Fruit fly (Drosophila melanogaster) whole organism, prepupa: ENCODE data around the gene dy.

ENCODE experiments used
- Blimp-1 ChIP-seq: fragments of 200-800 bp; sonication (Bioruptor generic); optimal IDR thresholded peaks from 3 replicates; lab custom pipeline; 2017; ENCODE audit warnings: missing biosample characterization, missing genetic modification characterization, mild to moderate bottlenecking, moderate library complexity, missing genetic modification reagents
- CG10631 ChIP-seq: fragments of 200-800 bp; sonication (Bioruptor generic); optimal IDR thresholded peaks from 2 replicates; lab custom pipeline; 2016; ENCODE audit warnings: missing biosample characterization, missing genetic modification characterization
- CG11294 ChIP-seq: fragments of 200-800 bp; sonication (Bioruptor generic); IDR thresholded peaks from 2 replicates; pipeline ENCODE4 v1.3.6; 2022; ENCODE audit warnings: missing biosample characterization, missing genetic modification characterization
- CG11902 ChIP-seq: fragments of 200-800 bp; sonication (Bioruptor generic); optimal IDR thresholded peaks from 3 replicates; lab custom pipeline; 2016; ENCODE audit warnings: missing biosample characterization, missing genetic modification characterization
- CG1621 ChIP-seq: fragments of 200-800 bp; sonication (Bioruptor generic); optimal IDR thresholded peaks from 3 replicates; lab custom pipeline; 2018; ENCODE audit warnings: missing biosample characterization, mild to moderate bottlenecking, missing genetic modification characterization
- CG16779 ChIP-seq: fragments of 200-800 bp; sonication (Bioruptor generic); optimal IDR thresholded peaks from 3 replicates; lab custom pipeline; 2017; ENCODE audit warnings: missing biosample characterization, mild to moderate bottlenecking, missing genetic modification characterization
- CG3032 ChIP-seq: fragments of 200-800 bp; optimal IDR thresholded peaks from 2 replicates; lab custom pipeline; 2019; ENCODE audit warnings: missing biosample characterization, mild to moderate bottlenecking, missing genetic modification characterization, moderate library complexity
- CG31627 ChIP-seq: fragments of 200-800 bp; sonication (Bioruptor generic); optimal IDR thresholded peaks from 3 replicates; lab custom pipeline; 2016; ENCODE audit warnings: missing biosample characterization, missing genetic modification characterization
- CG32006 ChIP-seq: fragments of 200-800 bp; sonication (Bioruptor generic); optimal IDR thresholded peaks from 3 replicates; lab custom pipeline; 2017; ENCODE audit warnings: missing biosample characterization, mild to moderate bottlenecking, missing genetic modification characterization
- CG34406 ChIP-seq: fragments of 200-800 bp; sonication (Bioruptor generic); optimal IDR thresholded peaks from 3 replicates; lab custom pipeline; 2016; ENCODE audit warnings: missing biosample characterization, missing genetic modification characterization
- CG3919 ChIP-seq: fragments of 200-800 bp; sonication (Bioruptor generic); optimal IDR thresholded peaks from 3 replicates; lab custom pipeline; 2016; ENCODE audit warnings: missing biosample characterization, missing genetic modification characterization
- CG4318 ChIP-seq: fragments of 200-800 bp; sonication (Bioruptor generic); optimal IDR thresholded peaks from 3 replicates; lab custom pipeline; 2017; ENCODE audit warnings: missing biosample characterization, mild to moderate bottlenecking, missing genetic modification characterization
- CG6163 ChIP-seq: fragments of 200-800 bp; sonication (Bioruptor generic); IDR thresholded peaks from 3 replicates; pipeline ENCODE4 v1.3.6; 2022; ENCODE audit warnings: missing biosample characterization, missing genetic modification characterization
- CG6276 ChIP-seq: fragments of 200-800 bp; sonication (Bioruptor generic); optimal IDR thresholded peaks from 2 replicates; lab custom pipeline; 2017; ENCODE audit warnings: missing biosample characterization, mild to moderate bottlenecking, missing genetic modification characterization
- CG6792 ChIP-seq: fragments of 200-800 bp; sonication (Bioruptor generic); optimal IDR thresholded peaks from 3 replicates; lab custom pipeline; 2016; ENCODE audit warnings: missing biosample characterization, missing genetic modification characterization
- CG6808 ChIP-seq: fragments of 200-800 bp; sonication (Bioruptor generic); optimal IDR thresholded peaks from 3 replicates; lab custom pipeline; 2017; ENCODE audit warnings: missing biosample characterization, missing genetic modification characterization, mild to moderate bottlenecking, moderate library complexity, missing genetic modification reagents
- CG7368 ChIP-seq: fragments of 200-800 bp; sonication (Bioruptor generic); optimal IDR thresholded peaks from 3 replicates; lab custom pipeline; 2016; ENCODE audit warnings: missing biosample characterization, missing genetic modification characterization
- CG8119 ChIP-seq: fragments of 200-800 bp; sonication (Bioruptor generic); IDR thresholded peaks from 3 replicates; pipeline ENCODE4 v1.3.6; 2022; ENCODE audit warnings: missing biosample characterization, missing genetic modification characterization
- CG8319 ChIP-seq: fragments of 200-800 bp; sonication (Bioruptor generic); optimal IDR thresholded peaks from 3 replicates; lab custom pipeline; 2016; ENCODE audit warnings: missing biosample characterization, missing genetic modification characterization
- CG9139 ChIP-seq: fragments of 200-800 bp; sonication (Bioruptor generic); optimal IDR thresholded peaks from 3 replicates; lab custom pipeline; 2017; ENCODE audit warnings: missing biosample characterization, mild to moderate bottlenecking, missing genetic modification characterization
- Eip75B ChIP-seq: fragments of 200-800 bp; sonication (Bioruptor generic); optimal IDR thresholded peaks from 3 replicates; lab custom pipeline; 2016; ENCODE audit warnings: missing biosample characterization, missing genetic modification characterization
- Eip78C ChIP-seq: fragments of 200-800 bp; sonication (Bioruptor generic); peaks from one replicate; lab custom pipeline; 2016; ENCODE audit warnings: missing biosample characterization, missing genetic modification characterization
- Eip93F ChIP-seq: fragments of 200-800 bp; sonication (Bioruptor generic); optimal IDR thresholded peaks from 2 replicates; lab custom pipeline; 2016; ENCODE audit warnings: missing biosample characterization, mild to moderate bottlenecking, missing genetic modification characterization
- Ets21C ChIP-seq: fragments of 200-800 bp; sonication (Bioruptor generic); optimal IDR thresholded peaks from 3 replicates; lab custom pipeline; 2016; ENCODE audit warnings: missing biosample characterization, missing genetic modification characterization
- Ets96B ChIP-seq: fragments of 200-800 bp; optimal IDR thresholded peaks from 2 replicates; lab custom pipeline; 2019; ENCODE audit warnings: missing biosample characterization, mild to moderate bottlenecking, missing genetic modification characterization, moderate library complexity
- Gug ChIP-seq: fragments of 200-800 bp; sonication (Bioruptor generic); IDR thresholded peaks from 2 replicates; pipeline ENCODE4 v1.3.6; 2022; ENCODE audit warnings: missing biosample characterization, missing genetic modification characterization
- Hr38 ChIP-seq: sonication (Bioruptor generic); optimal IDR thresholded peaks from 2 replicates; lab custom pipeline; 2016; ENCODE audit warnings: missing biosample characterization, missing genetic modification characterization
- Hr39 ChIP-seq: fragments of 200-800 bp; sonication (Bioruptor generic); optimal IDR thresholded peaks from 2 replicates; lab custom pipeline; 2016; ENCODE audit warnings: missing biosample characterization, missing genetic modification characterization
- Hr4 ChIP-seq: fragments of 200-800 bp; sonication (Bioruptor generic); optimal IDR thresholded peaks from 3 replicates; lab custom pipeline; 2016; ENCODE audit warnings: missing biosample characterization, missing genetic modification characterization
- Lpt ChIP-seq: fragments of 200-800 bp; sonication (Bioruptor generic); optimal IDR thresholded peaks from 3 replicates; lab custom pipeline; 2016; ENCODE audit warnings: missing biosample characterization, missing genetic modification characterization
- Met ChIP-seq: fragments of 200-800 bp; sonication (Bioruptor generic); optimal IDR thresholded peaks from 3 replicates; lab custom pipeline; 2016; ENCODE audit warnings: missing biosample characterization, missing genetic modification characterization
- OdsH ChIP-seq: fragments of 200-800 bp; sonication (Bioruptor generic); optimal IDR thresholded peaks from 3 replicates; lab custom pipeline; 2016; ENCODE audit warnings: missing biosample characterization, missing genetic modification characterization
- Sox15 ChIP-seq: fragments of 200-800 bp; sonication (Bioruptor generic); optimal IDR thresholded peaks from 3 replicates; lab custom pipeline; 2016; ENCODE audit warnings: missing biosample characterization, missing genetic modification characterization
- acj6 ChIP-seq: fragments of 200-800 bp; sonication (Bioruptor generic); optimal IDR thresholded peaks from 3 replicates; lab custom pipeline; 2016; ENCODE audit warnings: missing biosample characterization, missing genetic modification characterization
- dac ChIP-seq: fragments of 200-800 bp; sonication (Bioruptor generic); optimal IDR thresholded peaks from 2 replicates; lab custom pipeline; 2017; ENCODE audit warnings: missing biosample characterization, mild to moderate bottlenecking, missing genetic modification characterization
- dsx ChIP-seq: fragments of 200-800 bp; optimal IDR thresholded peaks from 3 replicates; lab custom pipeline; 2019; ENCODE audit warnings: missing biosample characterization, mild to moderate bottlenecking, missing genetic modification characterization, moderate library complexity; ENCODE audit not compliant: poor library complexity, severe bottlenecking
- eg ChIP-seq: fragments of 200-800 bp; sonication (Bioruptor generic); IDR thresholded peaks from 3 replicates; pipeline ENCODE4 v1.3.6; 2022; ENCODE audit warnings: missing biosample characterization, missing genetic modification characterization
- esn ChIP-seq: fragments of 200-800 bp; sonication (Bioruptor generic); optimal IDR thresholded peaks from 2 replicates; lab custom pipeline; 2016; ENCODE audit warnings: missing biosample characterization, mild to moderate bottlenecking, missing genetic modification characterization, moderate library complexity
- fd59A ChIP-seq: fragments of 200-800 bp; sonication (Bioruptor generic); optimal IDR thresholded peaks from 2 replicates; lab custom pipeline; 2017; ENCODE audit warnings: missing biosample characterization, mild to moderate bottlenecking, missing genetic modification characterization, missing genetic modification reagents
- fd85E ChIP-seq: fragments of 200-800 bp; sonication (Bioruptor generic); optimal IDR thresholded peaks from 3 replicates; lab custom pipeline; 2016; ENCODE audit warnings: missing biosample characterization, missing genetic modification characterization
- fkh ChIP-seq: fragments of 200-800 bp; sonication (Bioruptor generic); optimal IDR thresholded peaks from 3 replicates; lab custom pipeline; 2017; ENCODE audit warnings: missing biosample characterization, mild to moderate bottlenecking, missing genetic modification characterization, moderate library complexity
- lz ChIP-seq: fragments of 200-800 bp; sonication (Bioruptor generic); optimal IDR thresholded peaks from 3 replicates; lab custom pipeline; 2016; ENCODE audit warnings: missing biosample characterization, missing genetic modification characterization
- pdm3 ChIP-seq: fragments of 200-800 bp; sonication (Bioruptor generic); optimal IDR thresholded peaks from 3 replicates; lab custom pipeline; 2016; ENCODE audit warnings: missing biosample characterization, missing genetic modification characterization
- salr ChIP-seq, 2 experiments: fragments of 200-800 bp; sonication (Bioruptor generic); optimal IDR thresholded peaks; 3 replicates each; lab custom pipeline; 2016 to 2018; ENCODE audit warnings: missing biosample characterization in 2 of 2, missing genetic modification characterization in 2 of 2, mild to moderate bottlenecking in 1 of 2
- spab ChIP-seq: fragments of 200-800 bp; sonication (Bioruptor generic); optimal IDR thresholded peaks from 2 replicates; lab custom pipeline; 2017; ENCODE audit warnings: missing biosample characterization, mild to moderate bottlenecking, missing genetic modification characterization, missing genetic modification reagents
- ss ChIP-seq, 2 experiments: fragments of 200-800 bp; sonication (Bioruptor generic); optimal IDR thresholded peaks; 2 replicates in 1 of 2; 3 replicates in 1 of 2; lab custom pipeline; 2017 to 2018; ENCODE audit warnings: mild to moderate bottlenecking in 2 of 2, missing biosample characterization in 2 of 2, missing genetic modification characterization in 2 of 2, moderate library complexity in 1 of 2
- vri ChIP-seq: fragments of 200-800 bp; sonication (Bioruptor generic); optimal IDR thresholded peaks from 3 replicates; lab custom pipeline; 2016; ENCODE audit warnings: missing biosample characterization, mild to moderate bottlenecking, missing genetic modification characterization

Gene dy

DNA sequence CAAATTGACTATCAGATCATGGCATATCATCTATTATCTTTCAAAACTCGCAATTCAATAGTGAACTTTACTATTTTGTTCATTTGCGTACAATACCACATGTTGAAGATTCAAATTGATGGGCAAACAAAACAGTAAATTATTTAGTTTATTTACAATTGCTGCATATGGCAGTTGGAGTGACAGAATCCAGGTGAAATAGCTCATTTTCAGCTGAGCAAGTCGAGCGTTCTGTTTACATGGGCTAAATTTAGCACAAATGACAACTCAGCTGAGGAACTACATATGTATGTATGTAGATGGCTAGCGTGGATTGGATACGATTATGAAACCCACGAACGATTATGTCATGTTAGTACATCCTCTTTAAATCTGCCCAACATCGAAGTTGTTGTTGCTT lies 34.2 kb upstream of the dy start:
- TF ChIP-seq salr (GFP tag; optimal IDR thresholded peaks at IDR 0.05; lab: Kevin White, UChicago): no peak
- peak; percentile 54 for TF ChIP-seq fkh
- TF ChIP-seq Eip78C (GFP tag; lab: Kevin White, UChicago): no peak
- TF ChIP-seq spab (GFP tag; lab: Kevin White, UChicago): no peak
- TF ChIP-seq Eip93F (GFP tag; lab: Kevin White, UChicago): no peak
- TF ChIP-seq eg: no peak
- TF ChIP-seq ss (GFP tag; optimal IDR thresholded peaks at IDR 0.05; lab: Kevin White, UChicago): no peak
- no peak for TF ChIP-seq pdm3 (GFP tag; lab: Kevin White, UChicago)
- TF ChIP-seq Hr4 (GFP tag; lab: Kevin White, UChicago): no peak
- TF ChIP-seq Gug (GFP tag; lab: Robert Waterston, UW): no peak
- no peak for TF ChIP-seq fd85E (GFP tag; lab: Kevin White, UChicago)
- no peak for TF ChIP-seq CG3032 (tag; lab: Kevin White, UChicago)
- peak; percentile 44 for TF ChIP-seq vri (GFP tag; lab: Kevin White, UChicago)
- no peak for TF ChIP-seq CG6792 (GFP tag; lab: Kevin White, UChicago)

DNA sequence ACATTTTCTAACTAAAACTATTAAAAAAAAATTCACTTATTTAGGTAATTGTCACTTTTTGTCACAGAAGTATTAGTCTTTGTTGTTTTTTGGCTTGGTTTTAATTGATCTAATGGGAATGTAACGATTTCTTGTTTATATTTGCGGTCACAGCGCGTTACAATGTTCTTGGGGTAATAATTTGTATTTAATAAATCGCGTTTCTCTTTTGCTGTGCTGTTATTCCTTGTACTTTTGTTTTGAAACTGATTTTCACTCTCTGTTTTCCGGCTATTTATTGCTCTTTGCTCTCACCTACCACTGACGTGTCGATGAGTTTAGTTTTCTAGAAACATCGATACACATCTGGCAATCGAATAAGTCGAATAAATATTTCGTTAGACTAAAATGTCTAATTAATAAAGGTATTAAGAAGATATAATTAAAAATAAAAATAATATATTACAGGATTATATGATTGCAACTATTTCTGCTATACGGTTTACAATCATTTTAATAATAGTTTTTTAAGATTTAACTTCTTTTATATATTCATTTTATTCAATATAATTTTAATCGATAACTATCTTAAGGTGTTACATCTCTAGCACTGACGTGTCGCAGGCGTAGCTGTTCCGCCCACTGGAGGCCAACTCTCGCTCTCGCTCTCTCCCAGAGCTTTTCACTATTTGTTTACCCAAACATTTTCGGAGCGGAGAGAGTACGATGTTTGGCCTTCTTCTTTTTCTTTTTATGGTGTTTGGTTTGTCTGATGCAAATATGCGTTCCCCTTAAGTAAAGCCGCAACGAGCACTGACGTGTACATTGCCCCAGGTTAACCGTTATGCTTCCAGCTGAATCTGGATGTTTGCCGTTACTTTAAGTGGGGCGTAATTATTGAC lies 28.5 kb upstream of the dy start, which contains the start of gene Hsc70-3:
Gene Hsc70-3 (minus strand): TSS at position 251 of the 881 bp plus-strand sequence.
- TF ChIP-seq vri (GFP tag; lab: Kevin White, UChicago) (peak; percentile 62), Eip75B (GFP tag; lab: Kevin White, UChicago) (no peak), Ets96B (no peak), CG11902 (no peak), Hr39 (GFP tag; lab: Kevin White, UChicago) (no peak), CG3919 (peak; percentile 22), Lpt (no peak), Blimp-1 (no peak), CG6163 (peak; percentile 16; the same call in 1 of the 3 replicates), CG7368 (GFP tag; lab: Kevin White, UChicago) (no peak), fd59A (GFP tag; lab: Kevin White, UChicago) (no peak), CG6808 (GFP tag; lab: Kevin White, UChicago) (peak; percentile 29), dac (GFP tag; lab: Kevin White, UChicago) (no peak), salr (GFP tag; optimal IDR thresholded peaks at IDR 0.05; lab: Kevin White, UChicago) (no peak), CG11294 (GFP tag; lab: Robert Waterston, UW) (no peak), ss (GFP tag; optimal IDR thresholded peaks at IDR 0.05; lab: Kevin White, UChicago) (peak; percentile 38 to 53), Sox15 (GFP tag; lab: Kevin White, UChicago) (no peak), Met (peak; percentile 28), acj6 (GFP tag; lab: Kevin White, UChicago) (no peak), CG6276 (GFP tag; lab: Kevin White, UChicago) (peak; percentile 46), CG4318 (GFP tag; lab: Kevin White, UChicago) (no peak), CG32006 (GFP tag; lab: Kevin White, UChicago) (peak; percentile 0), OdsH (GFP tag; lab: Kevin White, UChicago) (no peak), CG34406 (GFP tag; lab: Kevin White, UChicago) (peak; percentile 12), dsx (GFP tag; lab: Kevin White, UChicago) (peak; percentile 30), CG1621 (tag; lab: Kevin White, UChicago) (no peak), spab (GFP tag; lab: Kevin White, UChicago) (no peak), CG8319 (GFP tag; lab: Kevin White, UChicago) (no peak), Eip78C (GFP tag; lab: Kevin White, UChicago) (peak; percentile 81), CG16779 (tag; lab: Kevin White, UChicago) (no peak), CG31627 (no peak), lz (GFP tag; lab: Kevin White, UChicago) (no peak), CG3032 (tag; lab: Kevin White, UChicago) (peak; percentile 13), Hr38 (GFP tag; lab: Kevin White, UChicago) (no peak), esn (GFP tag; lab: Kevin White, UChicago) (peak; percentile 28), fkh (peak; percentile 92), Ets21C (GFP tag; lab: Kevin White, UChicago) (no peak), CG10631 (GFP tag; lab: Kevin White, UChicago) (peak; percentile 13), CG9139 (GFP tag; lab: Kevin White, UChicago) (peak; percentile 21), eg (no peak; the same call in 2 of the 3 replicates), CG8119 (GFP tag; lab: Robert Waterston, UW) (no peak)
